Fruit fly (Drosophila melanogaster) whole organism, adult: Measurements from ENCODE around the gene CG5096.
A peak's percentile ranks its signal among the peaks of the same experiment; 100 is the strongest.

ENCODE experiments used
- CG11617 ChIP-seq: fragments of 200-800 bp; sonication (Bioruptor generic); optimal IDR thresholded peaks from 2 replicates; lab custom pipeline; 2017; ENCODE audit warnings: mild to moderate bottlenecking, missing biosample characterization, missing genetic modification reagents, missing genetic modification characterization
- CG12768 ChIP-seq: fragments of 200-800 bp; sonication (Bioruptor generic); optimal IDR thresholded peaks from 2 replicates; lab custom pipeline; 2017; ENCODE audit warnings: missing biosample characterization, missing genetic modification characterization, mild to moderate bottlenecking, moderate library complexity, missing genetic modification reagents
- CG14711 ChIP-seq: fragments of 200-800 bp; sonication (Bioruptor generic); optimal IDR thresholded peaks from 2 replicates; lab custom pipeline; 2018; ENCODE audit warnings: missing biosample characterization, mild to moderate bottlenecking, missing genetic modification characterization, moderate library complexity
- CG1620 ChIP-seq: fragments of 200-800 bp; sonication (Bioruptor generic); optimal IDR thresholded peaks from 2 replicates; lab custom pipeline; 2016; ENCODE audit warnings: missing biosample characterization, missing genetic modification characterization
- CG33017 ChIP-seq: fragments of 200-800 bp; sonication (Bioruptor generic); optimal IDR thresholded peaks from 2 replicates; lab custom pipeline; 2018; ENCODE audit warnings: missing biosample characterization, mild to moderate bottlenecking, missing genetic modification characterization, moderate library complexity
- CG5204 ChIP-seq: fragments of 200-800 bp; sonication (Bioruptor generic); optimal IDR thresholded peaks from 2 replicates; lab custom pipeline; 2016; ENCODE audit warnings: missing biosample characterization, missing genetic modification characterization
- CG7045 ChIP-seq: fragments of 200-800 bp; sonication (Bioruptor generic); optimal IDR thresholded peaks from 2 replicates; lab custom pipeline; 2017; ENCODE audit warnings: missing biosample characterization, mild to moderate bottlenecking, missing genetic modification characterization
- CG7101 ChIP-seq: fragments of 200-800 bp; sonication (Bioruptor generic); optimal IDR thresholded peaks from 2 replicates; lab custom pipeline; 2018; ENCODE audit warnings: missing biosample characterization, mild to moderate bottlenecking, missing genetic modification characterization, moderate library complexity
- Clk ChIP-seq: fragments of 200-800 bp; sonication (Bioruptor generic); optimal IDR thresholded peaks from 2 replicates; lab custom pipeline; 2017; ENCODE audit warnings: missing biosample characterization, missing genetic modification characterization
- Crg-1 ChIP-seq: fragments of 200-800 bp; sonication (Bioruptor generic); optimal IDR thresholded peaks from 2 replicates; lab custom pipeline; 2016; ENCODE audit warnings: missing biosample characterization, missing genetic modification characterization
- Hr96 ChIP-seq: fragments of 200-800 bp; sonication (Bioruptor generic); optimal IDR thresholded peaks from 2 replicates; lab custom pipeline; 2016; ENCODE audit warnings: missing biosample characterization, missing genetic modification characterization
- Mnt ChIP-seq: fragments of 200-800 bp; sonication (Bioruptor generic); optimal IDR thresholded peaks from 2 replicates; lab custom pipeline; 2016; ENCODE audit warnings: missing biosample characterization, mild to moderate bottlenecking, missing genetic modification characterization
- bab1 ChIP-seq: fragments of 200-800 bp; sonication (Bioruptor generic); optimal IDR thresholded peaks from 3 replicates; lab custom pipeline; 2019; ENCODE audit warnings: missing biosample characterization, mild to moderate bottlenecking, missing genetic modification characterization, moderate library complexity
- cic ChIP-seq: fragments of 200-800 bp; sonication (Bioruptor generic); optimal IDR thresholded peaks from 2 replicates; lab custom pipeline; 2017; ENCODE audit warnings: missing biosample characterization, mild to moderate bottlenecking, missing genetic modification characterization, moderate library complexity
- cnc ChIP-seq, 2 experiments: fragments of >200 bp; optimal IDR thresholded peaks; 2 replicates each; lab custom pipeline; 2017
- kay ChIP-seq: fragments of 200-800 bp; sonication (Bioruptor generic); peaks from one replicate; lab custom pipeline; 2016; ENCODE audit warnings: missing biosample characterization, missing genetic modification characterization, borderline replicate concordance
- ovo ChIP-seq: fragments of 200-800 bp; sonication (Bioruptor generic); optimal IDR thresholded peaks from 2 replicates; lab custom pipeline; 2016; ENCODE audit warnings: missing biosample characterization, missing genetic modification characterization
- pad ChIP-seq: fragments of 200-800 bp; sonication (Bioruptor generic); optimal IDR thresholded peaks from 3 replicates; lab custom pipeline; 2017; ENCODE audit warnings: missing biosample characterization, missing genetic modification characterization, mild to moderate bottlenecking, moderate library complexity, missing genetic modification reagents
- tj ChIP-seq: fragments of 200-800 bp; sonication (Bioruptor generic); optimal IDR thresholded peaks from 3 replicates; lab custom pipeline; 2017; ENCODE audit warnings: missing biosample characterization, mild to moderate bottlenecking, missing genetic modification characterization, moderate library complexity
- toe ChIP-seq: fragments of 200-800 bp; sonication (Bioruptor generic); optimal IDR thresholded peaks from 2 replicates; lab custom pipeline; 2016; ENCODE audit warnings: missing biosample characterization, missing genetic modification characterization

Gene CG5096

dm6 chr2L:10430802-10431476 lies 48.9 kb downstream of the CG5096 start, which contains the start of the genes Bug22 and TfIIB:
TSS of gene Bug22 (minus strand) at chr2L:10430918.
TSS of gene TfIIB (plus strand) at chr2L:10431338.
- TF ChIP-seq cnc (optimal IDR thresholded peaks at IDR 0.05; lab: Kevin White, UChicago) (no peak), CG7045 (GFP tag; lab: Kevin White, UChicago) (peak; percentile 66), Crg-1 (GFP tag; lab: Kevin White, UChicago) (peak; percentile 50), CG11617 (peak; percentile 83), toe (GFP tag; lab: Kevin White, UChicago) (no peak), CG1620 (GFP tag; lab: Kevin White, UChicago) (peak; percentile 63), pad (GFP tag; lab: Kevin White, UChicago) (peak; percentile 42), Hr96 (GFP tag; lab: Kevin White, UChicago) (no peak), cic (GFP tag; lab: Kevin White, UChicago) (no peak), bab1 (peak; percentile 2), CG7101 (peak; percentile 75), Clk (GFP tag; lab: Kevin White, UChicago) (peak; percentile 24), ovo (GFP tag; lab: Kevin White, UChicago) (peak; percentile 30), CG5204 (GFP tag; lab: Kevin White, UChicago) (no peak), CG33017 (tag; lab: Kevin White, UChicago) (peak; percentile 53), CG12768 (peak; percentile 64), Mnt (GFP tag; lab: Kevin White, UChicago) (peak; percentile 86), kay (GFP tag; lab: Kevin White, UChicago) (no peak), CG14711 (tag; lab: Kevin White, UChicago) (peak; percentile 93), tj (GFP tag; lab: Kevin White, UChicago) (peak; percentile 40)
